Fruit fly (Drosophila melanogaster): Measurements from ENCODE around the gene CG45099.

CG45099 gene

dm6 chr3R:22046231-22046630 is 12.1 kb upstream of the CG45099 start:
- peak; percentile 19 for TF ChIP-seq CG31627 (GFP tag; optimal IDR thresholded peaks at IDR 0.05)
- peak; percentile 22 for TF ChIP-seq topi (GFP tag; optimal IDR thresholded peaks at IDR 0.05)
- no peak for TF ChIP-seq CG6854 (GFP tag; optimal IDR thresholded peaks at IDR 0.05)
- TF ChIP-seq spab (GFP tag; optimal IDR thresholded peaks at IDR 0.05): no peak
- peak; percentile 15 for TF ChIP-seq Hr39 (GFP tag; optimal IDR thresholded peaks at IDR 0.05)
- TF ChIP-seq salr (GFP tag; optimal IDR thresholded peaks at IDR 0.05): no peak
- TF ChIP-seq Eip78C (GFP tag): peak; percentile 64
- no peak for TF ChIP-seq dsx (GFP tag; optimal IDR thresholded peaks at IDR 0.05; ENCODE audit: poor library complexity, severe bottlenecking)
- TF ChIP-seq Hr38 (GFP tag; optimal IDR thresholded peaks at IDR 0.05): no peak
- no peak for TF ChIP-seq pdm3 (GFP tag; optimal IDR thresholded peaks at IDR 0.05)
- TF ChIP-seq CG3032 (tag; optimal IDR thresholded peaks at IDR 0.05): no peak
- no peak for TF ChIP-seq Smox (GFP tag; optimal IDR thresholded peaks at IDR 0.05)
- TF ChIP-seq CG11762 (GFP tag; optimal IDR thresholded peaks at IDR 0.05; ENCODE audit: insufficient read depth): no peak
- no peak for TF ChIP-seq CG10631 (GFP tag; optimal IDR thresholded peaks at IDR 0.05)
- TF ChIP-seq OdsH (GFP tag; optimal IDR thresholded peaks at IDR 0.05): no peak
- no peak for TF ChIP-seq ss (GFP tag; optimal IDR thresholded peaks at IDR 0.05)
- TF ChIP-seq Sox14 (GFP tag; optimal IDR thresholded peaks at IDR 0.05): no peak
- no peak for TF ChIP-seq CG8632 (GFP tag; optimal IDR thresholded peaks at IDR 0.05)
- TF ChIP-seq acj6 (GFP tag; optimal IDR thresholded peaks at IDR 0.05): peak; percentile 12
- no peak for TF ChIP-seq CG6808 (GFP tag; optimal IDR thresholded peaks at IDR 0.05)
- TF ChIP-seq CG32006 (GFP tag; optimal IDR thresholded peaks at IDR 0.05): no peak
- no peak for TF ChIP-seq dac (GFP tag; optimal IDR thresholded peaks at IDR 0.05)
- peak; percentile 54 for TF ChIP-seq svp (GFP tag)
- no peak for TF ChIP-seq CG9139 (GFP tag; optimal IDR thresholded peaks at IDR 0.05)
- TF ChIP-seq Ets21C (GFP tag; optimal IDR thresholded peaks at IDR 0.05): no peak
- peak; percentile 13 for TF ChIP-seq lz (GFP tag; optimal IDR thresholded peaks at IDR 0.05)
- no peak; the same call in 2 of the 3 replicates for TF ChIP-seq CG6163 (GFP tag; IDR thresholded peaks at IDR 0.05)
- peak; percentile 55 for TF ChIP-seq CG15336 (GFP tag; IDR thresholded peaks at IDR 0.05)
- TF ChIP-seq esn (GFP tag; optimal IDR thresholded peaks at IDR 0.05): peak; percentile 13
- no peak for TF ChIP-seq CG11294 (GFP tag; IDR thresholded peaks at IDR 0.05)
- TF ChIP-seq CG10669 (GFP tag; optimal IDR thresholded peaks at IDR 0.05): no peak
- no peak for TF ChIP-seq Sox102F (GFP tag; optimal IDR thresholded peaks at IDR 0.05)
- no peak for TF ChIP-seq cyc (GFP tag; optimal IDR thresholded peaks at IDR 0.05)
- no peak for TF ChIP-seq CG3919 (GFP tag; optimal IDR thresholded peaks at IDR 0.05)
- TF ChIP-seq fd59A (GFP tag; optimal IDR thresholded peaks at IDR 0.05): no peak
- TF ChIP-seq CG16779 (tag; optimal IDR thresholded peaks at IDR 0.05): no peak
- TF ChIP-seq Ets96B (tag; optimal IDR thresholded peaks at IDR 0.05): no peak
- no peak for TF ChIP-seq CG8319 (GFP tag; optimal IDR thresholded peaks at IDR 0.05)
- TF ChIP-seq Hr4 (GFP tag; optimal IDR thresholded peaks at IDR 0.05): no peak
- TF ChIP-seq CG4318 (GFP tag; optimal IDR thresholded peaks at IDR 0.05): no peak
- TF ChIP-seq Eip75B (GFP tag; optimal IDR thresholded peaks at IDR 0.05): no peak
- peak; percentile 30; the same call in 1 of the 3 replicates for TF ChIP-seq CG8119 (GFP tag; IDR thresholded peaks at IDR 0.05)
- TF ChIP-seq fkh (GFP tag; optimal IDR thresholded peaks at IDR 0.05): no peak
- TF ChIP-seq Blimp-1 (GFP tag; optimal IDR thresholded peaks at IDR 0.05): no peak
- no peak for TF ChIP-seq net (GFP tag; optimal IDR thresholded peaks at IDR 0.05)
- no peak for TF ChIP-seq Eip93F (GFP tag; optimal IDR thresholded peaks at IDR 0.05)
- TF ChIP-seq CG11902 (GFP tag; optimal IDR thresholded peaks at IDR 0.05): no peak
- TF ChIP-seq achi (GFP tag; optimal IDR thresholded peaks at IDR 0.05): peak; percentile 2
- peak; percentile 40; the same call in 1 of the 3 replicates for TF ChIP-seq eg (GFP tag; IDR thresholded peaks at IDR 0.05)
- peak; percentile 10 for TF ChIP-seq Met (GFP tag; optimal IDR thresholded peaks at IDR 0.05)
- no peak for TF ChIP-seq CG1621 (tag; optimal IDR thresholded peaks at IDR 0.05)
- TF ChIP-seq vri (GFP tag; optimal IDR thresholded peaks at IDR 0.05): no peak
- TF ChIP-seq fd85E (GFP tag; optimal IDR thresholded peaks at IDR 0.05): no peak
